Worm (Caenorhabditis elegans) whole organism, L3 larva: Measurements from ENCODE around the gene ZC168.2.
A peak's percentile ranks its signal among the peaks of the same experiment; 100 is the strongest.

Source experiments
- R02D3.7 ChIP-seq: fragments of 150-350 bp; optimal IDR thresholded peaks from 2 replicates; lab custom pipeline; 2014; ENCODE audit warnings: missing biosample characterization, missing genetic modification characterization
- ZK546.5 ChIP-seq: sonication (generic microtip); optimal IDR thresholded peaks from 2 replicates; lab custom pipeline; 2017; ENCODE audit warnings: missing biosample characterization, missing genetic modification characterization
- aly-2 ChIP-seq: fragments of 150-350 bp; optimal IDR thresholded peaks from 2 replicates; lab custom pipeline; 2014; ENCODE audit warnings: missing biosample characterization, missing genetic modification characterization
- ceh-16 ChIP-seq: sonication (generic microtip); optimal IDR thresholded peaks from 2 replicates; lab custom pipeline; 2017; ENCODE audit warnings: missing biosample characterization, missing genetic modification characterization
- ceh-28 ChIP-seq: fragments of 150-350 bp; optimal IDR thresholded peaks from 2 replicates; lab custom pipeline; 2014; ENCODE audit warnings: missing biosample characterization, missing genetic modification reagents, missing genetic modification characterization
- ceh-82 ChIP-seq: fragments of 150-350 bp; optimal IDR thresholded peaks from 2 replicates; lab custom pipeline; 2014; ENCODE audit warnings: missing biosample characterization, missing genetic modification characterization
- egl-5 ChIP-seq: fragments of 150-350 bp; optimal IDR thresholded peaks from 2 replicates; lab custom pipeline; 2017; ENCODE audit warnings: missing biosample characterization, missing genetic modification reagents, missing genetic modification characterization, inconsistent platforms
- elt-2 ChIP-seq: sonication (generic microtip); optimal IDR thresholded peaks from 2 replicates; lab custom pipeline; 2016; ENCODE audit warnings: missing genetic modification reagents, mild to moderate bottlenecking, missing genetic modification characterization, missing compliant biosample characterization
- elt-3 ChIP-seq, 3 experiments: fragments of 150-350 bp in 1 of 3; sonication (generic microtip) in 2 of 3; optimal IDR thresholded peaks; 2 replicates in 2 of 3; 4 replicates in 1 of 3; lab custom pipeline; 2014 to 2017; ENCODE audit warnings: missing biosample characterization in 3 of 3, missing genetic modification characterization in 3 of 3
- fkh-10 ChIP-seq: sonication (generic microtip); optimal IDR thresholded peaks from 2 replicates; lab custom pipeline; 2017; ENCODE audit warnings: missing biosample characterization, missing genetic modification reagents, missing genetic modification characterization
- fkh-2 ChIP-seq: fragments of 150-350 bp; optimal IDR thresholded peaks from 2 replicates; lab custom pipeline; 2014; ENCODE audit warnings: missing biosample characterization, missing genetic modification reagents, missing genetic modification characterization
- fos-1 ChIP-seq: fragments of 150-350 bp; optimal IDR thresholded peaks from 2 replicates; lab custom pipeline; 2014; ENCODE audit warnings: missing biosample characterization, missing genetic modification characterization
- lin-15B ChIP-seq: fragments of 150-350 bp; optimal IDR thresholded peaks from 2 replicates; lab custom pipeline; 2014; ENCODE audit warnings: missing biosample characterization, missing genetic modification characterization
- lin-39 ChIP-seq: fragments of 150-350 bp; optimal IDR thresholded peaks from 2 replicates; lab custom pipeline; 2018; ENCODE audit warnings: missing biosample characterization, missing genetic modification reagents, missing genetic modification characterization
- lsy-12 ChIP-seq: sonication (generic microtip); optimal IDR thresholded peaks from 2 replicates; lab custom pipeline; 2016; ENCODE audit warnings: mild to moderate bottlenecking, missing genetic modification characterization, missing compliant biosample characterization
- mml-1 ChIP-seq: fragments of 150-350 bp; sonication (generic microtip); optimal IDR thresholded peaks from 3 replicates; lab custom pipeline; 2014; ENCODE audit warnings: missing biosample characterization, missing genetic modification characterization
- nfya-1 ChIP-seq: sonication (generic microtip); optimal IDR thresholded peaks from 2 replicates; lab custom pipeline; 2017; ENCODE audit warnings: missing genetic modification characterization, mild to moderate bottlenecking, missing compliant biosample characterization, antibody characterized with exemption, moderate library complexity; ENCODE audit not compliant: insufficient read depth
- nhr-11 ChIP-seq: fragments of 150-350 bp; optimal IDR thresholded peaks from 2 replicates; lab custom pipeline; 2014; ENCODE audit warnings: missing biosample characterization, missing genetic modification characterization
- nhr-12 ChIP-seq: fragments of 150-350 bp; optimal IDR thresholded peaks from 2 replicates; lab custom pipeline; 2014; ENCODE audit warnings: missing biosample characterization, missing genetic modification characterization
- nhr-23 ChIP-seq: fragments of 150-350 bp; optimal IDR thresholded peaks from 2 replicates; lab custom pipeline; 2014; ENCODE audit warnings: missing biosample characterization, missing genetic modification reagents, missing genetic modification characterization
- nhr-237 ChIP-seq: fragments of 150-350 bp; optimal IDR thresholded peaks from 2 replicates; lab custom pipeline; 2014; ENCODE audit warnings: missing biosample characterization, missing genetic modification characterization
- nhr-25 ChIP-seq: sonication (generic microtip); optimal IDR thresholded peaks from 2 replicates; lab custom pipeline; 2017; ENCODE audit warnings: missing biosample characterization, missing genetic modification characterization
- nhr-43 ChIP-seq: sonication (generic microtip); optimal IDR thresholded peaks from 2 replicates; lab custom pipeline; 2016; ENCODE audit warnings: mild to moderate bottlenecking, missing genetic modification characterization, missing compliant biosample characterization; ENCODE audit not compliant: poor library complexity, severe bottlenecking
- nhr-67 ChIP-seq: fragments of 150-350 bp; optimal IDR thresholded peaks from 2 replicates; lab custom pipeline; 2014; ENCODE audit warnings: missing biosample characterization, missing genetic modification characterization
- nhr-76 ChIP-seq: fragments of 150-350 bp; sonication (generic microtip); optimal IDR thresholded peaks from 5 replicates; lab custom pipeline; 2014; ENCODE audit warnings: missing biosample characterization, missing genetic modification characterization
- nhr-77 ChIP-seq: fragments of 150-350 bp; optimal IDR thresholded peaks from 2 replicates; lab custom pipeline; 2014; ENCODE audit warnings: missing biosample characterization, missing genetic modification characterization
- pqm-1 ChIP-seq: fragments of 150-350 bp; optimal IDR thresholded peaks from 2 replicates; lab custom pipeline; 2017; ENCODE audit warnings: missing biosample characterization, missing genetic modification characterization, inconsistent platforms
- sea-2 ChIP-seq: fragments of 150-350 bp; sonication (generic microtip); optimal IDR thresholded peaks from 4 replicates; lab custom pipeline; 2014; ENCODE audit warnings: missing biosample characterization, missing genetic modification reagents, missing genetic modification characterization
- skn-1 ChIP-seq: fragments of 150-350 bp; optimal IDR thresholded peaks from 2 replicates; lab custom pipeline; 2014; ENCODE audit warnings: missing biosample characterization, missing genetic modification characterization
- tbx-2 ChIP-seq: sonication (generic microtip); optimal IDR thresholded peaks from 2 replicates; lab custom pipeline; 2016; ENCODE audit warnings: mild to moderate bottlenecking, missing genetic modification characterization, missing compliant biosample characterization
- unc-39 ChIP-seq: sonication (generic microtip); optimal IDR thresholded peaks from 4 replicates; lab custom pipeline; 2017; ENCODE audit warnings: missing biosample characterization, missing genetic modification characterization
- zag-1 ChIP-seq: fragments of 150-350 bp; optimal IDR thresholded peaks from 2 replicates; lab custom pipeline; 2014; ENCODE audit warnings: missing biosample characterization, missing genetic modification characterization
- ztf-11 ChIP-seq: fragments of 150-350 bp; optimal IDR thresholded peaks from 2 replicates; lab custom pipeline; 2014; ENCODE audit warnings: missing biosample characterization, missing genetic modification characterization

The ZC168.2 gene

ce11 chrIV:10698486-10698885 is 29.3 kb upstream of the ZC168.2 start:
- TF ChIP-seq nhr-237 (tag; lab: Kevin White, UChicago): no peak
- TF ChIP-seq nhr-25: no peak
- no peak for TF ChIP-seq pqm-1 (tag; lab: Kevin White, UChicago)
- no peak for TF ChIP-seq nhr-11
- no peak for TF ChIP-seq nhr-76 (tag; lab: Kevin White, UChicago)
- no peak for TF ChIP-seq ceh-28 (tag; lab: Kevin White, UChicago)
- no peak for TF ChIP-seq zag-1 (tag; lab: Kevin White, UChicago)
- TF ChIP-seq lsy-12 (tag; lab: Kevin White, UChicago): no peak
- no peak for TF ChIP-seq sea-2 (GFP tag; lab: Kevin White, UChicago)
- TF ChIP-seq fkh-2: no peak
- no peak for TF ChIP-seq lin-15B
- no peak for TF ChIP-seq aly-2 (tag; lab: Kevin White, UChicago)
- no peak for TF ChIP-seq ZK546.5 (tag; lab: Kevin White, UChicago)
- TF ChIP-seq ceh-16 (tag; lab: Kevin White, UChicago): no peak
- TF ChIP-seq unc-39 (tag; lab: Kevin White, UChicago): no peak
- TF ChIP-seq tbx-2 (tag; lab: Kevin White, UChicago): no peak
- no peak for TF ChIP-seq nhr-77 (tag; lab: Kevin White, UChicago)

- TF ChIP-seq ZK546.5 (tag; lab: Kevin White, UChicago) (no peak), nhr-23 (tag; lab: Kevin White, UChicago) (no peak), lin-39 (tag; lab: Kevin White, UChicago) (no peak)
Observed at ce11 chrIV:10699000-10699399, 28.8 kb upstream of the ZC168.2 start.

ce11 chrIV:10699660-10700059 is 28.2 kb upstream of the ZC168.2 start, which contains the start of gene R102.11:
TSS of gene R102.11 (minus strand) at chrIV:10699760.
- no peak for TF ChIP-seq ZK546.5 (tag; lab: Kevin White, UChicago)
- no peak for TF ChIP-seq nhr-76 (tag; lab: Kevin White, UChicago)
- no peak for TF ChIP-seq nhr-67 (tag; lab: Kevin White, UChicago)
- TF ChIP-seq nhr-12: no peak
- TF ChIP-seq lsy-12 (tag; lab: Kevin White, UChicago): no peak
- no peak for TF ChIP-seq aly-2 (tag; lab: Kevin White, UChicago)
- TF ChIP-seq nhr-25: no peak
- no peak for TF ChIP-seq egl-5 (tag; lab: Kevin White, UChicago)
- no peak for TF ChIP-seq sea-2 (GFP tag; lab: Kevin White, UChicago)
- no peak for TF ChIP-seq nfya-1
- TF ChIP-seq ztf-11 (tag; lab: Kevin White, UChicago): no peak
- no peak for TF ChIP-seq ceh-82 (tag; lab: Kevin White, UChicago)
- no peak for TF ChIP-seq nhr-11
- TF ChIP-seq mml-1 (tag; lab: Kevin White, UChicago): no peak

- peak in 1 of 3 experiments; percentile 28 for TF ChIP-seq elt-3 (tag; optimal IDR thresholded peaks at IDR 0.05; lab: Kevin White, UChicago)
- peak; percentile 71 for TF ChIP-seq nhr-43 (tag; lab: Kevin White, UChicago)
- peak; percentile 37 for TF ChIP-seq nhr-23 (tag; lab: Kevin White, UChicago)
- TF ChIP-seq nhr-237 (tag; lab: Kevin White, UChicago): no peak
- TF ChIP-seq nhr-11: no peak
- no peak for TF ChIP-seq R02D3.7
Observed at ce11 chrIV:10701866-10702458, 25.9 kb upstream of the ZC168.2 start.

- no peak for TF ChIP-seq skn-1
- TF ChIP-seq fkh-10: no peak
- no peak for TF ChIP-seq elt-2 (tag; lab: Kevin White, UChicago)
- TF ChIP-seq nhr-76 (tag; lab: Kevin White, UChicago): no peak
- TF ChIP-seq ztf-11 (tag; lab: Kevin White, UChicago): no peak
- no peak for TF ChIP-seq pqm-1 (tag; lab: Kevin White, UChicago)
- no peak for TF ChIP-seq zag-1 (tag; lab: Kevin White, UChicago)
- TF ChIP-seq ceh-16 (tag; lab: Kevin White, UChicago): no peak
- no peak for TF ChIP-seq ceh-82 (tag; lab: Kevin White, UChicago)
- TF ChIP-seq nhr-43 (tag; lab: Kevin White, UChicago): no peak
- no peak for TF ChIP-seq ZK546.5 (tag; lab: Kevin White, UChicago)
- TF ChIP-seq nhr-237 (tag; lab: Kevin White, UChicago): no peak
- TF ChIP-seq fos-1 (tag; lab: Kevin White, UChicago): no peak
- TF ChIP-seq, all 47 proteins: peak for 0
Observed at ce11 chrIV:10705176-10705575, 22.7 kb upstream of the ZC168.2 start, which contains the start of gene R102.10. TSS of gene R102.10 (plus strand) at chrIV:10705476.
